Fruit fly (Drosophila melanogaster) whole organism: ENCODE results near the gene Spt7.

ENCODE experiments used
- CG8478 ChIP-seq: fragments of >200 bp; optimal IDR thresholded peaks from 2 replicates; lab custom pipeline; 2018; ENCODE audit warnings: inconsistent platforms
- Dll ChIP-seq: fragments of >200 bp; optimal IDR thresholded peaks from 2 replicates; lab custom pipeline; 2017
- EcR ChIP-seq, 2 experiments: fragments of >200 bp; optimal IDR thresholded peaks; 2 replicates each; lab custom pipeline; 2017; ENCODE audit warnings: missing biosample characterization in 2 of 2, missing genetic modification characterization in 2 of 2, missing genetic modification reagents in 2 of 2
- pan ChIP-seq: fragments of >200 bp; optimal IDR thresholded peaks from 2 replicates; lab custom pipeline; 2017
- psq ChIP-seq: fragments of >200 bp; optimal IDR thresholded peaks from 2 replicates; lab custom pipeline; 2017
- usp ChIP-seq: fragments of >200 bp; optimal IDR thresholded peaks from 2 replicates; lab custom pipeline; 2017; ENCODE audit warnings: missing biosample characterization, missing genetic modification characterization, mixed read lengths

Gene Spt7

dm6 chrX:17875695-17876094, 25.4 kb downstream of the Spt7 start:
- TF ChIP-seq Dll (lab: Kevin White, UChicago) (no peak), EcR (GFP tag; optimal IDR thresholded peaks at IDR 0.05; lab: Kevin White, UChicago) (no peak), CG8478 (no peak), psq (no peak), usp (GFP tag; lab: Kevin White, UChicago) (no peak), pan (lab: Kevin White, UChicago) (no peak)

DNA sequence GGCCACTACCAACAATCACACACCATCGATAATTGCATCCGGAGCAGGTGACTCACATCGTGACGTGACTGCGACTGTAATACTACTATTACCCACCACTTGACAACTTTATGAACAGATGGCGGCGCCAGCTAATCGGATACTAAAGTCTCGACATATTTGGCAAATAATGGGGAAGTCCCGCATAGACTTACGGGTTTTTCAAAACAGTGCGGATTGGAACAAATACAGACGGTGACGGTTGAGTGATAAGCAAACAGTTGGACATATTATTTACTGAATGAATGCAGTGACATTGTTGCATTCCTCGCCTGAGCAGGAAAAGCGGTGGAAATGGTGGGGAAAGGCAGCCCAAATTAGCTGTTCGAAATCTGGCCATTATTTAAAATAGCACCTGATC, 26.3 kb downstream of the Spt7 start:
- no peak for TF ChIP-seq psq
- TF ChIP-seq EcR (GFP tag; optimal IDR thresholded peaks at IDR 0.05; lab: Kevin White, UChicago) = no peak
- TF ChIP-seq pan (lab: Kevin White, UChicago) = no peak
- no peak for TF ChIP-seq usp (GFP tag; lab: Kevin White, UChicago)
- TF ChIP-seq CG8478 = no peak
- no peak for TF ChIP-seq Dll (lab: Kevin White, UChicago)

DNA sequence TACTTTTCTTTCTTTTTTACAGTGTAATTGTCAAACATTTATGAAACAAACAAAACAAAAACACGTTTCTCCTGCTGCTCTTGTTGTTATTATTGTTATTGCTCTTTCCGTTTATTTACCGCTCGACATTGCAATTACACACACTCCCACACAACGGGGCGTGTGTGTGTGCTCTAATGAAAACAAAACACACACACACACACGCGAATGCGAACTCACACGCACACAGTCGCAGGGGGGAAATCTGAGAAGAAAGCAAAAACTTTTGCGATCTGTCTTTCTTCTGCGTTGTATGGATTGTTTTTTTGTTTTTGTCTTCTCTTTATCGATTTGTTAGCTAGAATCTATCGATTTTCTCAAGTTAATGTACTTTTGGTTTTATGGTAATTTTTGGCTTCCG, 27.7 kb downstream of the Spt7 start:
- TF ChIP-seq EcR (GFP tag; optimal IDR thresholded peaks at IDR 0.05; lab: Kevin White, UChicago) = no peak
- TF ChIP-seq usp (GFP tag; lab: Kevin White, UChicago) = no peak
- no peak for TF ChIP-seq Dll (lab: Kevin White, UChicago)
- no peak for TF ChIP-seq psq
- TF ChIP-seq CG8478 = no peak
- no peak for TF ChIP-seq pan (lab: Kevin White, UChicago)

DNA sequence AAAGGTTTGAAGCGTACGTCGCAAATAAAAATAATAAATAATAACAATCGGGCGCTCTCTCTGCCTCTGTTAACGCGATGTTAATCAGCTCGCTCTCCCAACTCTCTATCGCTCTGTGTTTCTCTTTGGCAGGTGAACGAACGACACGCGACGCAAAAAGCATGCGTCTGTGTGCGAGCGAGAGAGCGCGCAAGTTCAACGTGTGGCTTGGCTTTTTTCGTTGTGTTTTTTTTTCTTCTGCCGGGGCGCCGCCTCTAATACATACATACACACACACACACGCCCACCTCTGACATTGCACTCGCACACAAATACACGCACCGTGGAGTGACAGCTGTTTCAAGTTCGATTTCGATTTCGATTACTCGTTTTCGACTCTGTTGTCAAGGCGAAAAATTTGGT, 28.4 kb downstream of the Spt7 start:
- TF ChIP-seq pan (lab: Kevin White, UChicago) (no peak), EcR (GFP tag; optimal IDR thresholded peaks at IDR 0.05; lab: Kevin White, UChicago) (peak; percentile 65 to 89), Dll (lab: Kevin White, UChicago) (peak; percentile 51)

DNA sequence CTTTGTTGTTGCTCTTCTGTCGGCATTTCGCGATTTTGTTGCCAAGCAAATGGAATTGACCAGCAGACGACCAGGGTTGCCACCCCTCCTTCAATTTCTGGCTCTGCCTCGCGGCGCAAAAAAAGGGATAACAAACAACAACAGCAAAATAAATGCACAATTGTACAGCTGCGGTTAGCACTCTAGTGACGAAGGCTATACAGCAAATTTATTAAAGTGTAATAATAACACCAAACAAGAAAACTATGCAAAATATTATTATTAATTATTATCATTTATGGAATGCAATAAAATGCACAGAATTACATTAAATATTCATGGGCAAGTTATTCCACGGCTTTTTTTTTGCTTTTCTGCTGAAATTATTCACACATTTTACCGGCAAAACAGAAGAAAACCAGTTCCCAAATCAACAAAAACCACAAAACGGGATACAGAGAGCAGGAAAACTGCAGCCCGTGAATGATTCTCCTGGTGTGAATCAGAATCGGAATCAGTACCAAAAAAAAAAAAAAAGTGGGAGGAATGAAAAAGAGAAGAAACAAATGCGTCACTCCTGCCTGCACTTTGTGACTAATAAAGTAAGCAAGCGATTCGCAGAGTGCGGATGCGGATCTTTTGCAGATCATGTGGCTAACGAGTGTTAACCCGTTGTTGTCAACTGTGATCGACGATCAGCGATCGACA, 29.1 kb downstream of the Spt7 start:
- TF ChIP-seq psq = no peak

DNA sequence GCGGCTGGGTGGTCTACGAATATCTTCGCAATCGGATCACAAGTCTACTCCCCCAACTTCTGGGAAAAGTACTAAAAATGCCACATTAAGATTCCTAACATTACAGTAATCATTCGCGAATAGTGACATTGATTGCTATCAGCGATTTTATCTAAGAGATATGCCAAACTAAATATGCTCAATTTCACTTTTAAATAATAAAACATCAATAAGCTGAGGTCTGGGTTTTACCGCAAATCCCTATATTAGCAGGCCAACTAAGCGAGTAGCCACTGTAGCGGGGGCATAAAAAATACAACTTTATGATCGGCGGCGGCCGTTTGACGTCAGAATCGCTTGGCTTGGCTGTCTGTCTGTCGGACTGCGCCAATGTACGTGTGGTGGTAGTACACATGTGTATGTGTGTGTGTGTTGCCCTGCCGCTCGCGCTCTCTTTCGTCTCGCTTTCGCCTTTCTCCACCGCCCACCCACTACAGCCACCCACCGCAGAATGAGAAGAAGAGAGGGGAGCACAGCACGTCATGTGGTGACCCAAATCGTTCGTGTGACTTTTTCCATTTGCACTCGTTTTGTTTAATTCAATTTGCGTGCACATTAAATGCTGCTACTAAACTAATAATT, 30.1 kb downstream of the Spt7 start:
- TF ChIP-seq pan (lab: Kevin White, UChicago) = no peak
- TF ChIP-seq EcR (GFP tag; optimal IDR thresholded peaks at IDR 0.05; lab: Kevin White, UChicago) = no peak
- TF ChIP-seq CG8478 = no peak
- TF ChIP-seq usp (GFP tag; lab: Kevin White, UChicago) = no peak
- TF ChIP-seq Dll (lab: Kevin White, UChicago) = no peak
- TF ChIP-seq psq = no peak

DNA sequence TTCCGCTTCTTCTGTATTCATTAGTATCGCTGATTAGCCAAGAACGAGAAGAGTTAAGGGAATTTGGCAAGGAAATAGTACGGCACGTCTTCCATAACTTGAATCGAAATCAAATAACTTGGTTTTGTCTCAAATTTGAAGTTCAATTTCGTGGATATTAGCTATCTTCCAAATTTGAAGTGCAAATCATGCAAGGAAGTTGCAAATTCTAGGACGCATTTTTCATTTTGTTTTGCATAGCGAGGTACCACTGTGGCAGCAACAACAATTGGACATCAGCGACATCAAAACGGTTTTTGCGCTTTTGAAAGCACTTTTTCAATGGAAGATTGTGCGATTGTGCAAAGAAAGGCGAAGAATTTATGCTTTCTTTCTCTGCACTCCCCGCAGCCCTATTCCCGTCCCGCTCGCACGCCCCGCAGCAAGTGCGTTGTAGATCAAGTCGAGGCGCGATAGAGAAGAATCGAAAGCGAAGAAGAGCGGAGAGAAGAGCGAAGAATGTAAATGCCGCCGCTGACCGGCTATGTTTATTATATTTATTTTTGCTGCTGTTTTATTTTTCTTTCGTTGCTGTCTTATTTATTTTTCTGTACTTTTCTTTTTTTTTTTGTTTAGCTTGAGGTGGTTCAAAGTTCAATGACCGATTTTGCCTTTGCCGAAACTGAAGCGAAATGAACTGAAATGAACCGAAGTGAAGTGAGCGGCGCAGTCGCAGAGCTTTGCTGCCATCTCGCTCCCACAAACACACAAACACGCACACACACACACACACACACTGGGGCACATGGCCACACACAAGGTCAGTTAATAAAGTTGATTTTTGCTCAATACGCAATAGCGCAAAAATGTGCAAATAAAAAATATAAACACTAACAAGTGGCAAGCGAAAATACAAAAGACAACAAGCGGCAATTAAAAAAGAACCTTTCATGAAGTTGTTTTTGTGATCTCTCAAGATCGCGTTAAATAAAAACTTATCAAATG, 31.2 kb downstream of the Spt7 start:
- TF ChIP-seq usp (GFP tag; lab: Kevin White, UChicago) (no peak), pan (lab: Kevin White, UChicago) (no peak), CG8478 (no peak), EcR (GFP tag; optimal IDR thresholded peaks at IDR 0.05; lab: Kevin White, UChicago) (peak; percentile 54 to 55)

DNA sequence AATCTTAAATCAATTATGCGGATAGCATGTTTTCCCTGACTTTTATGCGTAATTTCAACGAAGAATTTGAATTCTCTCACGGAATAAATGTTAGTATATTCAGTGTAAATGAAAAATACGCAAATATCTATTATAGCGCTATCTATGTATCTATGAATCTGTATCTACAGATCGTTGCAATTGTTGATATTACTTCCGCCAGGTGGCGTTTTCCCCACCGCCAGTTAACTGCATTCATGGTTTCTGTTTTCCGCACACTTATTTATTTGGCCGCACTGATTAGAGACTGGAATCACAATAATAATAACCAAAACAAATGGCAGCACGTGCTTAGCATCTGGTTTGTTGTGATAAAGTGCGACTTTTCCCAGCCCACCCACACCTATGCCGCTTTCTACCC, 32.5 kb downstream of the Spt7 start:
- no peak for TF ChIP-seq pan (lab: Kevin White, UChicago)
- TF ChIP-seq usp (GFP tag; lab: Kevin White, UChicago) = no peak
- TF ChIP-seq CG8478 = no peak
- TF ChIP-seq psq = no peak
- no peak for TF ChIP-seq EcR (GFP tag; optimal IDR thresholded peaks at IDR 0.05; lab: Kevin White, UChicago)
- no peak for TF ChIP-seq Dll (lab: Kevin White, UChicago)

DNA sequence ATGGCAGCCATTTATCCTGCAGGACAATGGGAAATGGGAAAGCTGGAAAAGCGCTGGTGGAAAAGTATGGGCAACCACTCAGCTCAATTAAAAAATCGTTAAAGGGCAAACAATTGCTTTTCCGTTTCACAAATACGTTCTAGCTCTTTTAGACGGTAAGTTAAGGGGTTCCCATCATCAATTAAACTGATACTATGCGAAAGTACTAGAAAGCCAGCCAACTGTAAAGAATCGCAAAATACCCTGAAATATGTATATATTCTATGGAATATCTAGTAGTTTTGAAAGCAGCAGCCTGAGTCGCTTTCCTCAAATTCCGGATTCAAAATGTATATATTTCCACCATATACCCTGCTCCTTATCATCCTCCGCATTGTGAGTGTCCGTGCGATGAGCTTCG, 33.2 kb downstream of the Spt7 start, which contains the start of gene CG12985:
CG12985 (plus strand) TSS at position 301 of the 400 bp plus-strand sequence.
- TF ChIP-seq CG8478 = no peak
- TF ChIP-seq usp (GFP tag; lab: Kevin White, UChicago) = no peak
- no peak for TF ChIP-seq EcR (GFP tag; optimal IDR thresholded peaks at IDR 0.05; lab: Kevin White, UChicago)
- no peak for TF ChIP-seq pan (lab: Kevin White, UChicago)
- TF ChIP-seq Dll (lab: Kevin White, UChicago) = no peak
- no peak for TF ChIP-seq psq

DNA sequence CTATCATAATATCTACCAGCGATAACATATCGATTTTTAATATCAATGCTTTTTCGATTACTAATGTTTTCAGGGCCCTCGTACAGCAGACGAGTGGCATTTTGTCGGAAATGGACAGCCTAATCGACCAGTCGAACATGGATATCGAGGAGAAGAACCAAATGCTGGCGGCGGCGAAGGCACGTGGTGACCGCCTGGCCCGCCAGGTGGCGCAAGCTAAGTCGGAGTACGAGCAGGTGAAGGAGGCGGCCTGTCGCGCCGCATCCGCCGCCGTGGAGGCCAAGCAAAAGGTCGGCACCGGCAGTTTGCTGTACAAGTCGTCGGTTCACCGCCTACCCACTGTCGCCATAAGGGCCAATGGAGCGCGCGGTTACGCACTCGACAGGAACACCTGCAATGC, 34.3 kb downstream of the Spt7 start:
- TF ChIP-seq usp (GFP tag; lab: Kevin White, UChicago) (no peak), Dll (lab: Kevin White, UChicago) (no peak), CG8478 (no peak), EcR (GFP tag; optimal IDR thresholded peaks at IDR 0.05; lab: Kevin White, UChicago) (no peak), pan (lab: Kevin White, UChicago) (no peak), psq (no peak)

DNA sequence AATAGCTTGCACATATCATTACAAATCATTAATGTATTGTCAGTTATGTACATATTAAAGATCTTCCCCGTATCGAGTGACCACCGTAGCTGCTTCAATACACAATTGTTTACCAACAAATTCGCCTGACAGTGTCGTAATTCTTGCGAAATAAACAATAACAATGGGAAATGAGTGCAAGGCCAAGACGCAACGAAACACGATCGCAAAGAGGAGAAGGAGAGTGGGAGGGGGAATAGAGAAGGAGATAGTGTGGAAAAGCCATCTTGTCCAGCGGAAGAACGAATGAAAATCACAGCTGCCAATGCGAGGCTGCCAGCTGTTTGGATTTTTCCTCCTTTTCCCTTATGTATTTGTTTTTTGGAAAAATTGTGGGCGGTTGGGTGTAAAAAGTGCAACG, 35.0 kb downstream of the Spt7 start:
- no peak for TF ChIP-seq psq
- no peak for TF ChIP-seq pan (lab: Kevin White, UChicago)
- no peak for TF ChIP-seq CG8478
- no peak for TF ChIP-seq EcR (GFP tag; optimal IDR thresholded peaks at IDR 0.05; lab: Kevin White, UChicago)
- TF ChIP-seq usp (GFP tag; lab: Kevin White, UChicago) = no peak
- TF ChIP-seq Dll (lab: Kevin White, UChicago) = no peak

- no peak for TF ChIP-seq psq
- TF ChIP-seq usp (GFP tag; lab: Kevin White, UChicago) = no peak
- no peak for TF ChIP-seq Dll (lab: Kevin White, UChicago)
- no peak for TF ChIP-seq EcR (GFP tag; optimal IDR thresholded peaks at IDR 0.05; lab: Kevin White, UChicago)
- TF ChIP-seq pan (lab: Kevin White, UChicago) = no peak
Measured at dm6 chrX:17886107-17886448, 35.8 kb downstream of the Spt7 start.
